Worm (Caenorhabditis elegans): Measurements from ENCODE around the gene C50H2.7.

The C50H2.7 gene

DNA sequence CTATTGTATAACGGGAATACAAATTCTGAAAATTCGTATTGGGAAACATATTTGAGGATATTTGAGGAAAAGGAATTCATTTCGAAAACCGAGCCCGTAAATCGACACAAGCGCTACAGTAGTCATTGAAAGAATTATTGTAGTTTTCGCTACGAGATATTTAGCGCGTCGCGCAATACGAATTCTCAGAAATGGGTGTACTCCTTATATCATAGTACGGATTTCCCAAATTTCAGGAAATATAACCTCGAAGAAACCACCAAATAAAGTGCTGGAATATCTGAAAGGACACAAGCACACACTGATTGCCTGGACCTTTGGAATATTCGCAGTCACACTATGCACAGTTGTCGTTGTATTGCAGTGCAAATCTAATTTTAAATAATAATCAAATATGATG lies 4.8 kb downstream of the C50H2.7 start:
- no peak for TF ChIP-seq klf-2 (GFP tag; conservative IDR thresholded peaks at IDR 0.05)
- no peak for TF ChIP-seq ztf-23 (GFP tag; IDR thresholded peaks at IDR 0.05)
- TF ChIP-seq tab-1 (GFP tag; IDR thresholded peaks at IDR 0.05) = no peak
- TF ChIP-seq flt-1 (GFP tag; IDR thresholded peaks at IDR 0.05) = no peak
- TF ChIP-seq cog-1 (tag; optimal IDR thresholded peaks at IDR 0.05) = no peak
- no peak for TF ChIP-seq med-1 (GFP tag; optimal IDR thresholded peaks at IDR 0.05; ENCODE audit: insufficient read depth)
- TF ChIP-seq T22C8.4 (GFP tag; IDR thresholded peaks at IDR 0.05) = no peak
- TF ChIP-seq ztf-29 (GFP tag; IDR thresholded peaks at IDR 0.05) = no peak
- TF ChIP-seq ref-1 (GFP tag; conservative IDR thresholded peaks at IDR 0.05) = no peak

DNA sequence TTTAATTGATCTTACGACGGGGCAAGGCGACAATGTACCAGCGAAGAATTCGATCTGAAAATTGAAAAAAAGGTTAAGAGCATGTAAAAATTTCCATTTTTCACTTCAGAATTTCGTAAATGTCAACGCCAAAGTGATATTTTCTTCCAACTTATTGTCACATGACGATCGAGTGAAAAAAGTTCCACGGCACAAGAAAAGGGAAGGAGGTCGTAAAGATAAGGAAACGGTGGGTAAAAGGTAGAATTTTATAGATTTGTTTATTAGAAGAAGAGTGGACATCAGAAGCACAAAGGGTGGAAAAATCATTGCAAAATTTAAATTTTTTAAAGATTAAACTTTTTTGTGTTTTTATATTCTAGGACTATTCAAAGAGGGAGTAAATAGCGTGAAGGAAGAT lies 5.4 kb downstream of the C50H2.7 start:
- no peak for TF ChIP-seq tab-1 (GFP tag; IDR thresholded peaks at IDR 0.05)

DNA sequence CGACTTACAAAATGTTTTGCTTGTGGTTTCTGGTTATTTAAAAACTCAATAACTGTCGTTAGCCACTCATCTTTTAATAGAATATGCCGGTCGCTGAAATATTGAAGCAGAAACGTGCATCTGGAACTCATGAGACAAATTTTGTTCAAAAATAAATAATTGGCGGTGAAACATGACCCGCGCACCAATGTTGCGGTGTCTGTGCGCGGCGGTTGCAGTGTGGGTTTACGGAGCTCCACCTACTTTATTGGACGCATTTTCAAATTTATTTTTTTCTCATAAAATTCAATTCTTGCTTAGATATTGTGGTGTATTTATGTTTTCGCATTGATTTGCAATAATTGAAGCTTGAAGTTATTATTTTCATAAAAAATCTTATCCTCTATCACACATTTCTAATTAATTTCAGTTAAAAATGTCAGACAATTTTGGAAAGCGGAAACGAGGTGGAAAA lies 8.1 kb downstream of the C50H2.7 start, which contains the start of the genes rmh-2 and suds-3:
rmh-2 (minus strand) TSS at position 164 of the 454 bp plus-strand sequence.
suds-3 (plus strand) TSS at position 404 of the 454 bp plus-strand sequence.
- TF ChIP-seq tab-1 (GFP tag; IDR thresholded peaks at IDR 0.05) = no peak
- TF ChIP-seq flt-1 (GFP tag; IDR thresholded peaks at IDR 0.05) = no peak
- peak; percentile 46 for TF ChIP-seq med-1 (GFP tag; optimal IDR thresholded peaks at IDR 0.05; ENCODE audit: insufficient read depth)
- no peak for TF ChIP-seq ztf-29 (GFP tag; IDR thresholded peaks at IDR 0.05)
- TF ChIP-seq cog-1 (tag; optimal IDR thresholded peaks at IDR 0.05) = no peak

DNA sequence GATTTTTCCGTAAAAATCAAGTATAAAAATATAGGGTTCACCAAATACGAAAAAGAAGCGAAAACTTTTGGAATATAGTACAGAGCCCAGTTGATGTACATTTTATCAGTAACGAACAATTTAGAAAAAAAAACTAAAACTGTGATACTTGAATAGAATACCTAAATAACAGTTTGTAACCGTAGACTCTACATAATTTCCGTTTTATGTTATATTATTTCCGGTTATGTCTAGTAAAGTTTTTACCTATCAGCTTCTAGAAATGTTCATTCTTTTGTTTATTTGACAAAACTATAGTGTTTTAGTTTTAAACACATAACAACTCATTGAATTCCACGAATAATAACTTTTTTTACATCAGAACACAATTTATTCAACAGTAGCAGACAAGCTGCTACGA lies 14.9 kb downstream of the C50H2.7 start, which contains the start of gene srj-33:
srj-33 (minus strand) TSS at position 101 of the 400 bp plus-strand sequence.
- no peak for TF ChIP-seq tab-1 (GFP tag; IDR thresholded peaks at IDR 0.05)
- no peak for TF ChIP-seq med-1 (GFP tag; optimal IDR thresholded peaks at IDR 0.05; ENCODE audit: insufficient read depth)
- TF ChIP-seq T22C8.4 (GFP tag; IDR thresholded peaks at IDR 0.05) = no peak
- TF ChIP-seq ztf-23 (GFP tag; IDR thresholded peaks at IDR 0.05) = no peak
- no peak for TF ChIP-seq klf-2 (GFP tag; conservative IDR thresholded peaks at IDR 0.05)
- TF ChIP-seq flt-1 (GFP tag; IDR thresholded peaks at IDR 0.05) = no peak
- no peak for TF ChIP-seq ref-1 (GFP tag; conservative IDR thresholded peaks at IDR 0.05)
- TF ChIP-seq ztf-29 (GFP tag; IDR thresholded peaks at IDR 0.05) = no peak
- TF ChIP-seq cog-1 (tag; optimal IDR thresholded peaks at IDR 0.05) = no peak

DNA sequence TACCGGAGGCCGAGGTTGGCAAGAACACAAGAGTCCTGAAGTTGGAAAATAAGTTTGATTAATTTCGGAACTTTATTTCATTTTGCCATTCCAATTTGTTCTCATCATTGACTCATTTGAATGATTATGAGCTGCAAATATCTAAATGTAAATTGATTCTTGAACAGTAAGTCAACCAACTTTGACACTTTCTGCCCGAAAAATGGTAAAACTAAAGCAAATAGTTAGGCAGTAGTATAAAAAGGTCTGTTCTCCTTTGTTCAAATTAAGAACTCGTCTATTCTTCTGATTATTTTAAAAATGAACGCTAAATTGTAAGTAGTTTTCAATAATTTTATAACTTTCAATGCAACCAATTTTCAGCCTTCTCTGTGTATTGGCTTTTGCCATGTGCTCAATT lies 20.5 kb downstream of the C50H2.7 start, which contains the start of gene fipr-12:
fipr-12 (plus strand) TSS at position 301 of the 400 bp plus-strand sequence.
- no peak for TF ChIP-seq T22C8.4 (GFP tag; IDR thresholded peaks at IDR 0.05)
- no peak for TF ChIP-seq ztf-23 (GFP tag; IDR thresholded peaks at IDR 0.05)
- no peak for TF ChIP-seq ref-1 (GFP tag; conservative IDR thresholded peaks at IDR 0.05)
- no peak for TF ChIP-seq ztf-29 (GFP tag; IDR thresholded peaks at IDR 0.05)
- TF ChIP-seq cog-1 (tag; optimal IDR thresholded peaks at IDR 0.05) = no peak
- TF ChIP-seq tab-1 (GFP tag; IDR thresholded peaks at IDR 0.05) = no peak
- no peak for TF ChIP-seq med-1 (GFP tag; optimal IDR thresholded peaks at IDR 0.05; ENCODE audit: insufficient read depth)
- TF ChIP-seq flt-1 (GFP tag; IDR thresholded peaks at IDR 0.05) = no peak
- TF ChIP-seq klf-2 (GFP tag; conservative IDR thresholded peaks at IDR 0.05) = no peak

DNA sequence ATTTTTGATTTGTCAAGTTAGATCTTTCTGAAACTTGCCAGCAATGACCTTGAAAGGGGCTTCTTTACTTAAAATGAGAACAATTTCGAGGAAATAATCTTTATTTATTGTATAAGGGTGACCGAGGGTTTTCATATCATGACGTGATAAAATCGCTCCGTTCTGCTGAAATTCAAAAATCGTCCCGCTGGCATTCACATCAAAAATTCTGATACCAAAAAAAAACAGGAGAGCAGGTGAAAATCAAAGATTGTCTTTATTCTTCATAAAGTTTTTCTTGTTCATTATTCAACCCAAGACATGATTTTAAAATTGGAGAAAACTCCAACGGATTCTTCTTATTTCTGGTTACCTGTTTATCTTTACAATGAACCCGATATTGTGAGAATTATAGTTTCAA lies 21.5 kb downstream of the C50H2.7 start, which contains the start of gene sre-28:
sre-28 (plus strand) TSS at position 301 of the 400 bp plus-strand sequence.
- TF ChIP-seq flt-1 (GFP tag; IDR thresholded peaks at IDR 0.05) = no peak
- TF ChIP-seq ref-1 (GFP tag; conservative IDR thresholded peaks at IDR 0.05) = no peak
- TF ChIP-seq T22C8.4 (GFP tag; IDR thresholded peaks at IDR 0.05) = no peak
- no peak for TF ChIP-seq ztf-23 (GFP tag; IDR thresholded peaks at IDR 0.05)
- TF ChIP-seq med-1 (GFP tag; optimal IDR thresholded peaks at IDR 0.05; ENCODE audit: insufficient read depth) = no peak
- TF ChIP-seq ztf-29 (GFP tag; IDR thresholded peaks at IDR 0.05) = no peak
- no peak for TF ChIP-seq klf-2 (GFP tag; conservative IDR thresholded peaks at IDR 0.05)

DNA sequence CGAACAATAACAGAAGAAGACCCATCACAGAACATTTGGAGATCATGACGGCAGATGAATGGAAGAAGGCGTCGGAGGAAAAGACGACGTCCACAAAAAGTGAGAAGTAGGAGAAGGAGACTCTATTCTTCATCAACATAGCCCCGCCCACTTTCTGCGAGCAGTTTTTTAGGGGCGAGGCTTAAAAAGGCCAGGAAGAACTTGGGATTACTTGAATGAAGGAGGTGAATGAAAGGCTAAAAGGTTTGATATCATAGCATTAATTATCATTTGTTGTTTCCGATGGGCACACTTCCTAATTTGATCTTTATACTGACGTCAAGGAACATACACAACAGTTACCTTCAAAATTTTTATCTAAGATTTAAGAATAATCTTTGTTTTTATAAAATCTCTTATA lies 26.3 kb downstream of the C50H2.7 start, which contains the start of gene nlp-58:
nlp-58 (minus strand) TSS at position 101 of the 400 bp plus-strand sequence.
- TF ChIP-seq ztf-29 (GFP tag; IDR thresholded peaks at IDR 0.05) = no peak
- TF ChIP-seq med-1 (GFP tag; optimal IDR thresholded peaks at IDR 0.05; ENCODE audit: insufficient read depth) = no peak
- no peak for TF ChIP-seq tab-1 (GFP tag; IDR thresholded peaks at IDR 0.05)

DNA sequence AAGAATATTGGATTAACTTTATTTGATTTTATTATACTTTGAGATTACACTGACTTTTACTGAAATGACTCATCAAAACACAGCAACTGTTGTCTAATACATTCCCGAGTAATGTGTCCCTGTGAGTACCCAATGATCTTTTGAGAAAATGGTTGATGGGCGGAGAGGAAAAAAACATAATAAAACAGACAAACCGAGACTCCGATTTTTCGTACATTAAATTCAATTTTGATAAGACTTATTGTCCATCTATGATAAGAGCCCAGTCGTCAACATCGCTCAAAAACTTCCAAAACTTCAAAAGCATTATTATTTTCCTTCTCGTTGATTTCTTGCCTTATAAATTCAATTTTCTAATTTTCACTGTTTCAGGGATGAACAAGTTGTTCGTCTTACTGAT lies 28.3 kb downstream of the C50H2.7 start, which contains the start of gene ttr-46:
ttr-46 (plus strand) TSS at position 373 of the 400 bp plus-strand sequence.
- TF ChIP-seq klf-2 (GFP tag; conservative IDR thresholded peaks at IDR 0.05) (no peak), ztf-29 (GFP tag; IDR thresholded peaks at IDR 0.05) (no peak), flt-1 (GFP tag; IDR thresholded peaks at IDR 0.05) (no peak), tab-1 (GFP tag; IDR thresholded peaks at IDR 0.05) (no peak), ref-1 (GFP tag; conservative IDR thresholded peaks at IDR 0.05) (no peak), med-1 (GFP tag; optimal IDR thresholded peaks at IDR 0.05; ENCODE audit: insufficient read depth) (no peak), ztf-23 (GFP tag; IDR thresholded peaks at IDR 0.05) (no peak), cog-1 (tag; optimal IDR thresholded peaks at IDR 0.05) (no peak), T22C8.4 (GFP tag; IDR thresholded peaks at IDR 0.05) (no peak)

DNA sequence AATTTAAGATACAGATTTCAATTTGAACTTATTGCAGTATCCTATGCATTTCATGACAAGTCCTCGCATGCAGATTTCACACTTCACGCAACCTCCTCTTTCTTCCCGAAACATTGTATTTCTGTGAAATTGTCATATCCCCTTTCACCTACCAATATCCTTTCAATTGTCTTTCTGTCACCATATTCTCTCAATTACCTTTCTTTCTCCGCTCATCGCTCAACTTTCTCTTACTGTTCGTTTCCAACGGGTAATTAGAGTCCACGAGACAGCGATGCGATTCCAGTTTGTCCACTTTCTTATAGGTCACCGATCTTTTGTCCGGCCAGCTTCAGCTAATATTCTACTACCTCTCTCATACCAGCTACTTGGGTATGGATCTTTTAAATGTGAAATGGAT lies 29.8 kb downstream of the C50H2.7 start, which contains the start of gene mam-5:
mam-5 (plus strand) TSS at position 304 of the 400 bp plus-strand sequence.
- TF ChIP-seq tab-1 (GFP tag; IDR thresholded peaks at IDR 0.05) (no peak), ztf-29 (GFP tag; IDR thresholded peaks at IDR 0.05) (no peak), ref-1 (GFP tag; conservative IDR thresholded peaks at IDR 0.05) (no peak), cog-1 (tag; optimal IDR thresholded peaks at IDR 0.05) (no peak), klf-2 (GFP tag; conservative IDR thresholded peaks at IDR 0.05) (no peak), ztf-23 (GFP tag; IDR thresholded peaks at IDR 0.05) (no peak), med-1 (GFP tag; optimal IDR thresholded peaks at IDR 0.05; ENCODE audit: insufficient read depth) (no peak), flt-1 (GFP tag; IDR thresholded peaks at IDR 0.05) (no peak), T22C8.4 (GFP tag; IDR thresholded peaks at IDR 0.05) (no peak)

DNA sequence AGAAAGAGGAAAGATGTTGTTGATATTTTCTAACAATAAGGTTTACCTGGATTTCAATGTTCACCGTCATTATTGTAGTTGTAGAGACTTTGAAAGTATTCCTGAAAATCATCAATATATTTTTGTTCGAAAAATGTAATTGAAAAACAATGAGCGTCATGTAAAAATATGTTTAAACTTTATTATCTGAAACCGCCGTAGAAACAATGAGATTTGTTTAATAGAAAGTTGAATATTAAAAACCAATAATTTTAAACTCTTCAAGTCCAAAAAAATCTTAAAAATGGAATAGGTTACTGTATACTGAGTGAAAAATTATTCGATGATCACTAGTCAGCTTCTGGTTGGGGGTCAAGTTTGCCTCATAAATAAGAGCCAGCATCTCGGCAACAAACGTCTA lies 35.6 kb downstream of the C50H2.7 start, which contains the start of gene anmt-3:
anmt-3 (minus strand) TSS at position 101 of the 400 bp plus-strand sequence.
- TF ChIP-seq ztf-23 (GFP tag; IDR thresholded peaks at IDR 0.05) (no peak), cog-1 (tag; optimal IDR thresholded peaks at IDR 0.05) (no peak), flt-1 (GFP tag; IDR thresholded peaks at IDR 0.05) (no peak), klf-2 (GFP tag; conservative IDR thresholded peaks at IDR 0.05) (no peak), tab-1 (GFP tag; IDR thresholded peaks at IDR 0.05) (no peak), ref-1 (GFP tag; conservative IDR thresholded peaks at IDR 0.05) (no peak), ztf-29 (GFP tag; IDR thresholded peaks at IDR 0.05) (no peak)
